Worm (Caenorhabditis elegans) whole organism, late embryonic: ENCODE measurements around the gene srh-79.

ENCODE experiments used
- F13H6.1 ChIP-seq: sonication (generic microtip); optimal IDR thresholded peaks from 2 replicates; lab custom pipeline; 2016; ENCODE audit warnings: missing genetic modification characterization, missing compliant biosample characterization
- Y22D7AL.16 ChIP-seq: sonication (generic microtip); optimal IDR thresholded peaks from 2 replicates; lab custom pipeline; 2016; ENCODE audit warnings: missing genetic modification characterization, missing compliant biosample characterization
- ahr-1 ChIP-seq: sonication (generic microtip); optimal IDR thresholded peaks from 2 replicates; lab custom pipeline; 2016; ENCODE audit warnings: missing genetic modification characterization, missing compliant biosample characterization
- ama-1 ChIP-seq: fragments of 150-350 bp; optimal IDR thresholded peaks from 2 replicates; lab custom pipeline; 2014
- ceh-22 ChIP-seq: sonication (generic microtip); optimal IDR thresholded peaks from 2 replicates; lab custom pipeline; 2017; ENCODE audit warnings: missing biosample characterization, missing genetic modification characterization
- ceh-24 ChIP-seq: sonication (generic microtip); optimal IDR thresholded peaks from 2 replicates; lab custom pipeline; 2016; ENCODE audit warnings: mild to moderate bottlenecking, missing genetic modification characterization, missing compliant biosample characterization
- ceh-31 ChIP-seq: sonication (generic microtip); optimal IDR thresholded peaks from 2 replicates; lab custom pipeline; 2016; ENCODE audit warnings: missing genetic modification characterization, missing compliant biosample characterization
- ceh-34 ChIP-seq: sonication (generic microtip); optimal IDR thresholded peaks from 2 replicates; lab custom pipeline; 2016; ENCODE audit warnings: mild to moderate bottlenecking, missing genetic modification characterization, missing compliant biosample characterization
- ceh-9 ChIP-seq: sonication (generic microtip); optimal IDR thresholded peaks from 2 replicates; lab custom pipeline; 2016; ENCODE audit warnings: mild to moderate bottlenecking, missing genetic modification characterization, inconsistent platforms, missing compliant biosample characterization
- che-1 ChIP-seq: sonication (generic microtip); optimal IDR thresholded peaks from 2 replicates; lab custom pipeline; 2016; ENCODE audit warnings: mild to moderate bottlenecking, missing genetic modification characterization, missing compliant biosample characterization
- dve-1 ChIP-seq: sonication (generic microtip); optimal IDR thresholded peaks from 2 replicates; lab custom pipeline; 2017; ENCODE audit warnings: antibody characterized with exemption, mild to moderate bottlenecking, missing genetic modification characterization, missing compliant biosample characterization
- elt-2 ChIP-seq: sonication (generic microtip); optimal IDR thresholded peaks from 2 replicates; lab custom pipeline; 2016; ENCODE audit warnings: missing genetic modification reagents, missing genetic modification characterization, missing compliant biosample characterization
- elt-4 ChIP-seq: sonication (generic microtip); optimal IDR thresholded peaks from 2 replicates; lab custom pipeline; 2016; ENCODE audit warnings: missing genetic modification characterization, missing compliant biosample characterization
- eyg-1 ChIP-seq: sonication (generic microtip); optimal IDR thresholded peaks from 2 replicates; lab custom pipeline; 2016; ENCODE audit warnings: missing genotype, missing genetic modification characterization, missing compliant biosample characterization
- fkh-6 ChIP-seq: sonication (generic microtip); optimal IDR thresholded peaks from 2 replicates; lab custom pipeline; 2016; ENCODE audit warnings: missing genetic modification characterization, missing compliant biosample characterization
- hlh-30 ChIP-seq: sonication (generic microtip); optimal IDR thresholded peaks from 2 replicates; lab custom pipeline; 2017; ENCODE audit warnings: antibody characterized with exemption, missing genetic modification characterization, missing compliant biosample characterization; ENCODE audit not compliant: insufficient read depth
- hlh-8 ChIP-seq: sonication (generic microtip); optimal IDR thresholded peaks from 2 replicates; lab custom pipeline; 2016; ENCODE audit warnings: missing genotype, missing genetic modification characterization, missing compliant biosample characterization
- lim-6 ChIP-seq: sonication (generic microtip); optimal IDR thresholded peaks from 2 replicates; lab custom pipeline; 2016; ENCODE audit warnings: missing genetic modification characterization, missing compliant biosample characterization
- lin-11 ChIP-seq: fragments of 200-800 bp; sonication (Bioruptor generic); optimal IDR thresholded peaks from 2 replicates; lab custom pipeline; 2018; ENCODE audit warnings: mild to moderate bottlenecking, missing genetic modification characterization, missing compliant biosample characterization
- mec-3 ChIP-seq: sonication (generic microtip); optimal IDR thresholded peaks from 2 replicates; lab custom pipeline; 2016; ENCODE audit warnings: borderline replicate concordance, missing genetic modification characterization, missing compliant biosample characterization
- nhr-11 ChIP-seq: fragments of 150-350 bp; optimal IDR thresholded peaks from 2 replicates; lab custom pipeline; 2014; ENCODE audit warnings: missing biosample characterization, missing genetic modification characterization
- nhr-232 ChIP-seq: sonication (generic microtip); optimal IDR thresholded peaks from 2 replicates; lab custom pipeline; 2016; ENCODE audit warnings: missing genetic modification characterization, missing compliant biosample characterization
- npax-4 ChIP-seq: sonication (generic microtip); optimal IDR thresholded peaks from 2 replicates; lab custom pipeline; 2016; ENCODE audit warnings: missing genetic modification characterization, missing compliant biosample characterization
- odd-2 ChIP-seq: sonication (generic microtip); optimal IDR thresholded peaks from 2 replicates; lab custom pipeline; 2017; ENCODE audit warnings: antibody characterized with exemption, mild to moderate bottlenecking, missing genetic modification characterization, missing compliant biosample characterization
- pag-3 ChIP-seq: sonication (generic microtip); optimal IDR thresholded peaks from 2 replicates; lab custom pipeline; 2016; ENCODE audit warnings: missing compliant biosample characterization, missing genetic modification characterization, borderline replicate concordance
- pat-9 ChIP-seq: fragments of 200-800 bp; sonication (Bioruptor generic); optimal IDR thresholded peaks from 2 replicates; lab custom pipeline; 2018; ENCODE audit warnings: mild to moderate bottlenecking, missing genetic modification characterization, moderate library complexity, missing compliant biosample characterization
- pax-1 ChIP-seq: fragments of 150-350 bp; optimal IDR thresholded peaks from 2 replicates; lab custom pipeline; 2014; ENCODE audit warnings: missing biosample characterization, missing genetic modification characterization
- pha-2 ChIP-seq: sonication (generic microtip); optimal IDR thresholded peaks from 2 replicates; lab custom pipeline; 2017; ENCODE audit warnings: mild to moderate bottlenecking, missing genetic modification characterization, missing compliant biosample characterization
- pha-4 ChIP-seq: fragments of 150-350 bp; optimal IDR thresholded peaks from 2 replicates; lab custom pipeline; 2018; ENCODE audit warnings: missing biosample characterization, missing genetic modification reagents, missing genetic modification characterization
- ref-2 ChIP-seq: sonication (generic microtip); optimal IDR thresholded peaks from 2 replicates; lab custom pipeline; 2016; ENCODE audit warnings: missing genetic modification characterization, missing compliant biosample characterization
- rnt-1 ChIP-seq: sonication (generic microtip); optimal IDR thresholded peaks from 2 replicates; lab custom pipeline; 2016; ENCODE audit warnings: missing genetic modification characterization, missing compliant biosample characterization
- sdc-2 ChIP-seq: sonication (generic microtip); optimal IDR thresholded peaks from 2 replicates; lab custom pipeline; 2016; ENCODE audit warnings: missing genotype, missing genetic modification characterization, missing compliant biosample characterization
- sox-4 ChIP-seq: sonication (generic microtip); optimal IDR thresholded peaks from 2 replicates; lab custom pipeline; 2017; ENCODE audit warnings: mild to moderate bottlenecking, missing genetic modification characterization, inconsistent platforms, missing compliant biosample characterization
- syd-9 ChIP-seq: sonication (generic microtip); optimal IDR thresholded peaks from 2 replicates; lab custom pipeline; 2016; ENCODE audit warnings: mild to moderate bottlenecking, missing genetic modification characterization, moderate library complexity, missing compliant biosample characterization
- tbx-2 ChIP-seq: sonication (generic microtip); optimal IDR thresholded peaks from 2 replicates; lab custom pipeline; 2016; ENCODE audit warnings: missing genetic modification characterization, missing compliant biosample characterization
- ttx-3 ChIP-seq: sonication (generic microtip); optimal IDR thresholded peaks from 2 replicates; lab custom pipeline; 2016; ENCODE audit warnings: missing genetic modification reagents, missing genetic modification characterization, missing compliant biosample characterization
- unc-42 ChIP-seq: sonication (generic microtip); optimal IDR thresholded peaks from 2 replicates; lab custom pipeline; 2016; ENCODE audit warnings: missing genotype, missing genetic modification characterization, missing compliant biosample characterization
- ztf-16 ChIP-seq: sonication (generic microtip); optimal IDR thresholded peaks from 2 replicates; lab custom pipeline; 2017; ENCODE audit warnings: missing genetic modification characterization, missing compliant biosample characterization

Gene srh-79

ce11 chrV:7492924-7493323 is 4.6 kb upstream of the srh-79 start, which contains the start of gene srbc-10:
srbc-10 (minus strand) TSS chrV:7493024.
- TF ChIP-seq lim-6 (tag; lab: Kevin White, UChicago) (no peak), syd-9 (tag; lab: Kevin White, UChicago) (no peak), ztf-16 (tag; lab: Kevin White, UChicago) (no peak), eyg-1 (tag; lab: Kevin White, UChicago) (no peak), tbx-2 (no peak), lin-11 (tag; lab: Kevin White, UChicago) (no peak), nhr-11 (no peak), pha-4 (no peak), che-1 (tag; lab: Kevin White, UChicago) (no peak), sox-4 (tag; lab: Kevin White, UChicago) (no peak), ama-1 (lab: Kevin White, UChicago) (no peak), ceh-34 (tag; lab: Kevin White, UChicago) (no peak), rnt-1 (tag; lab: Kevin White, UChicago) (no peak), ceh-24 (tag; lab: Kevin White, UChicago) (no peak), Y22D7AL.16 (tag; lab: Kevin White, UChicago) (no peak)

- TF ChIP-seq pha-4: no peak
- TF ChIP-seq nhr-232 (tag; lab: Kevin White, UChicago): no peak
- no peak for TF ChIP-seq hlh-30 (tag; lab: Kevin White, UChicago)
- no peak for TF ChIP-seq pha-2
- TF ChIP-seq ref-2: no peak
- no peak for TF ChIP-seq npax-4 (tag; lab: Kevin White, UChicago)
- no peak for TF ChIP-seq odd-2
- TF ChIP-seq ceh-31 (tag; lab: Kevin White, UChicago): no peak
These were observed 2.4 kb upstream of the srh-79 start, which contains the start of gene srbc-11 for ce11 chrV:7495189-7495588. srbc-11 (minus strand) TSS chrV:7495289.

- TF ChIP-seq ahr-1 (tag; lab: Kevin White, UChicago): no peak
- TF ChIP-seq F13H6.1 (tag; lab: Kevin White, UChicago): no peak
- TF ChIP-seq ceh-9 (tag; lab: Kevin White, UChicago): no peak
- TF ChIP-seq npax-4 (tag; lab: Kevin White, UChicago): no peak
- TF ChIP-seq pat-9: no peak
- TF ChIP-seq eyg-1 (tag; lab: Kevin White, UChicago): no peak
These were observed 3.7 kb downstream of the srh-79 start for ce11 chrV:7501194-7501593.

ce11 chrV:7504271-7504670 is 6.7 kb downstream of the srh-79 start, which contains the start of gene srh-229:
srh-229 (minus strand) TSS chrV:7504371.
- TF ChIP-seq elt-2 (tag; lab: Kevin White, UChicago) (no peak), ttx-3 (tag; lab: Kevin White, UChicago) (no peak), mec-3 (tag; lab: Kevin White, UChicago) (no peak), ztf-16 (tag; lab: Kevin White, UChicago) (no peak), fkh-6 (tag; lab: Kevin White, UChicago) (no peak), sdc-2 (tag; lab: Kevin White, UChicago) (no peak), dve-1 (tag; lab: Kevin White, UChicago) (no peak), ceh-22 (tag; lab: Kevin White, UChicago) (no peak)
- TF ChIP-seq, all 69 proteins: peak for 0

ce11 chrV:7506207-7506606 is 8.7 kb downstream of the srh-79 start:
- no peak for TF ChIP-seq F13H6.1 (tag; lab: Kevin White, UChicago)
- no peak for TF ChIP-seq elt-4 (tag; lab: Kevin White, UChicago)
- no peak for TF ChIP-seq pax-1 (tag; lab: Kevin White, UChicago)
- TF ChIP-seq ceh-22 (tag; lab: Kevin White, UChicago): no peak
- no peak for TF ChIP-seq unc-42 (tag; lab: Kevin White, UChicago)
- TF ChIP-seq pag-3 (tag; lab: Kevin White, UChicago): no peak
- no peak for TF ChIP-seq hlh-8 (tag; lab: Kevin White, UChicago)
